Worm (Caenorhabditis elegans) whole organism, mixed stage, embryonic: ENCODE data around the gene ins-22.

Source experiments
- elt-3 ChIP-seq: fragments of 150-350 bp; optimal IDR thresholded peaks from 2 replicates; lab custom pipeline; 2014; ENCODE audit warnings: missing biosample characterization, missing genetic modification characterization
- flh-1 ChIP-seq: fragments of 200-800 bp; sonication (Bioruptor generic); optimal IDR thresholded peaks from 2 replicates; lab custom pipeline; 2018; ENCODE audit warnings: mild to moderate bottlenecking, missing genetic modification characterization, moderate library complexity, missing compliant biosample characterization
- lin-13 ChIP-seq: fragments of 150-350 bp; optimal IDR thresholded peaks from 2 replicates; lab custom pipeline; 2014; ENCODE audit warnings: missing biosample characterization, missing genetic modification characterization
- lin-32 ChIP-seq: fragments of 200-800 bp; sonication (Bioruptor generic); optimal IDR thresholded peaks from 2 replicates; lab custom pipeline; 2018; ENCODE audit warnings: mild to moderate bottlenecking, missing genetic modification characterization, missing compliant biosample characterization
- mep-1 ChIP-seq: fragments of 150-350 bp; optimal IDR thresholded peaks from 2 replicates; lab custom pipeline; 2017; ENCODE audit warnings: missing biosample characterization, missing genetic modification reagents, missing genetic modification characterization, inconsistent platforms
- mls-2 ChIP-seq: sonication (generic microtip); optimal IDR thresholded peaks from 2 replicates; lab custom pipeline; 2016; ENCODE audit warnings: mild to moderate bottlenecking, missing genetic modification characterization, moderate library complexity, missing compliant biosample characterization
- nhr-12 ChIP-seq: fragments of 150-350 bp; optimal IDR thresholded peaks from 2 replicates; lab custom pipeline; 2014; ENCODE audit warnings: missing biosample characterization, missing genetic modification characterization
- nhr-237 ChIP-seq: fragments of 150-350 bp; optimal IDR thresholded peaks from 2 replicates; lab custom pipeline; 2014; ENCODE audit warnings: missing biosample characterization, missing genetic modification characterization
- pha-4 ChIP-seq: fragments of 150-350 bp; optimal IDR thresholded peaks from 2 replicates; lab custom pipeline; 2018; ENCODE audit warnings: missing biosample characterization, missing genetic modification reagents, missing genetic modification characterization
- sem-2 ChIP-seq: fragments of 200-800 bp; sonication (Bioruptor generic); optimal IDR thresholded peaks from 2 replicates; lab custom pipeline; 2018; ENCODE audit warnings: mild to moderate bottlenecking, missing genetic modification characterization, missing compliant biosample characterization
- sptf-1 ChIP-seq: sonication (generic microtip); optimal IDR thresholded peaks from 2 replicates; lab custom pipeline; 2017; ENCODE audit warnings: mild to moderate bottlenecking, missing genetic modification characterization, moderate library complexity, missing compliant biosample characterization
- unc-62 ChIP-seq: fragments of 150-350 bp; optimal IDR thresholded peaks from 2 replicates; lab custom pipeline; 2014; ENCODE audit warnings: missing biosample characterization, missing genetic modification reagents, missing genetic modification characterization
- ztf-11 ChIP-seq: fragments of 150-350 bp; optimal IDR thresholded peaks from 2 replicates; lab custom pipeline; 2014; ENCODE audit warnings: missing biosample characterization, missing genetic modification characterization

- TF ChIP-seq ztf-11 (tag; lab: Kevin White, UChicago) (no peak), nhr-237 (tag; lab: Kevin White, UChicago) (no peak), nhr-12 (tag; lab: Kevin White, UChicago) (no peak), unc-62 (no peak), pha-4 (tag; lab: Kevin White, UChicago) (no peak), sptf-1 (tag; lab: Kevin White, UChicago) (no peak), flh-1 (GFP tag; lab: Kevin White, UChicago) (no peak), elt-3 (tag; lab: Kevin White, UChicago) (no peak), lin-32 (GFP tag; lab: Kevin White, UChicago) (no peak), mls-2 (tag; lab: Kevin White, UChicago) (no peak), sem-2 (GFP tag; lab: Kevin White, UChicago) (no peak), mep-1 (no peak), lin-13 (tag; lab: Kevin White, UChicago) (no peak)
Observed at ce11 chrIII:9999235-9999634, 26.9 kb upstream of the ins-22 start, which contains the start of gene C05B5.17.
